Fruit fly (Drosophila melanogaster) whole organism, embryonic: ENCODE data around the gene Cys.
A peak's percentile ranks its signal among the peaks of the same experiment; 100 is the strongest.

ENCODE experiments used
- Abd-B ChIP-seq: fragments of 200-800 bp; sonication (Bioruptor generic); optimal IDR thresholded peaks from 2 replicates; lab custom pipeline; 2018; ENCODE audit warnings: missing biosample characterization, mild to moderate bottlenecking, missing genetic modification characterization, moderate library complexity
- Aef1 ChIP-seq: fragments of 200-800 bp; sonication (Bioruptor generic); IDR thresholded peaks from 3 replicates; pipeline ENCODE4 v1.3.6; 2022; ENCODE audit warnings: missing biosample characterization, missing genetic modification characterization
- Bgb ChIP-seq: fragments of 200-800 bp; sonication (Bioruptor generic); IDR thresholded peaks from 2 replicates; pipeline ENCODE4 v1.3.6; 2022; ENCODE audit warnings: missing biosample characterization, missing genetic modification characterization; ENCODE audit not compliant: partially characterized antibody
- BtbVII ChIP-seq: fragments of 200-800 bp; sonication (Bioruptor generic); optimal IDR thresholded peaks from 3 replicates; lab custom pipeline; 2017; ENCODE audit warnings: missing biosample characterization, mild to moderate bottlenecking, missing genetic modification characterization
- C15 ChIP-seq: fragments of 200-800 bp; sonication (Bioruptor generic); IDR thresholded peaks from 3 replicates; pipeline ENCODE4 v1.3.6; 2022; ENCODE audit warnings: missing biosample characterization, missing genetic modification characterization
- CG10209 ChIP-seq: fragments of 200-800 bp; sonication (Bioruptor generic); optimal IDR thresholded peaks from 3 replicates; lab custom pipeline; 2017; ENCODE audit warnings: missing biosample characterization, mild to moderate bottlenecking, missing genetic modification characterization, missing genetic modification reagents
- CG10321 ChIP-seq: fragments of 200-800 bp; sonication (Bioruptor generic); IDR thresholded peaks from 2 replicates; pipeline ENCODE4 v1.3.6; 2022; ENCODE audit warnings: missing biosample characterization, missing genetic modification characterization
- CG12071 ChIP-seq: fragments of 200-800 bp; sonication (Bioruptor generic); optimal IDR thresholded peaks from 3 replicates; lab custom pipeline; 2018; ENCODE audit warnings: missing biosample characterization, mild to moderate bottlenecking, missing genetic modification characterization
- CG12744 ChIP-seq: fragments of 200-800 bp; sonication (Bioruptor generic); optimal IDR thresholded peaks from 2 replicates; lab custom pipeline; 2016; ENCODE audit warnings: missing biosample characterization, missing genetic modification characterization
- CG13296 ChIP-seq: fragments of 200-800 bp; sonication (Bioruptor generic); optimal IDR thresholded peaks from 3 replicates; lab custom pipeline; 2018; ENCODE audit warnings: missing biosample characterization, mild to moderate bottlenecking, missing genetic modification characterization
- CG13424 ChIP-seq: fragments of 200-800 bp; sonication (Bioruptor generic); optimal IDR thresholded peaks from 2 replicates; lab custom pipeline; 2019; ENCODE audit warnings: missing biosample characterization, mild to moderate bottlenecking, missing genetic modification characterization, moderate library complexity
- CG14860 ChIP-seq: fragments of 200-800 bp; sonication (Bioruptor generic); IDR thresholded peaks from 3 replicates; pipeline ENCODE4 v1.3.6; 2022; ENCODE audit warnings: missing biosample characterization, missing genetic modification characterization; ENCODE audit not compliant: partially characterized antibody
- CG17612 ChIP-seq: fragments of 200-800 bp; sonication (Bioruptor generic); IDR thresholded peaks from 2 replicates; pipeline ENCODE4 v1.3.6; 2022; ENCODE audit warnings: missing biosample characterization, missing genetic modification characterization
- CG18599 ChIP-seq: fragments of 200-800 bp; sonication (Bioruptor generic); optimal IDR thresholded peaks from 3 replicates; lab custom pipeline; 2017; ENCODE audit warnings: missing biosample characterization, missing genetic modification characterization, mild to moderate bottlenecking, moderate library complexity, missing genetic modification reagents
- CG2875 ChIP-seq: fragments of 200-800 bp; sonication (Bioruptor generic); optimal IDR thresholded peaks from 2 replicates; lab custom pipeline; 2017; ENCODE audit warnings: missing biosample characterization, mild to moderate bottlenecking, missing genetic modification characterization, missing genetic modification reagents
- CG31365 ChIP-seq: fragments of 200-800 bp; sonication (Bioruptor generic); optimal IDR thresholded peaks from 2 replicates; lab custom pipeline; 2018; ENCODE audit warnings: missing biosample characterization, mild to moderate bottlenecking, missing genetic modification characterization
- CG31388 ChIP-seq: fragments of 200-800 bp; sonication (Bioruptor generic); optimal IDR thresholded peaks from 2 replicates; lab custom pipeline; 2016; ENCODE audit warnings: missing biosample characterization, missing genetic modification characterization
- CG34376 ChIP-seq: fragments of 200-800 bp; sonication (Bioruptor generic); optimal IDR thresholded peaks from 2 replicates; lab custom pipeline; 2018; ENCODE audit warnings: missing biosample characterization, mild to moderate bottlenecking, missing genetic modification characterization
- CG6813 ChIP-seq: fragments of 200-800 bp; sonication (Bioruptor generic); optimal IDR thresholded peaks from 2 replicates; lab custom pipeline; 2017; ENCODE audit warnings: missing biosample characterization, missing genetic modification characterization, mild to moderate bottlenecking, moderate library complexity, missing genetic modification reagents
- CG7987 ChIP-seq: fragments of 200-800 bp; sonication (Bioruptor generic); optimal IDR thresholded peaks from 2 replicates; lab custom pipeline; 2018; ENCODE audit warnings: missing biosample characterization, mild to moderate bottlenecking, missing genetic modification characterization, moderate library complexity
- CG8089 ChIP-seq: fragments of 200-800 bp; sonication (Bioruptor generic); optimal IDR thresholded peaks from 3 replicates; lab custom pipeline; 2016; ENCODE audit warnings: missing biosample characterization, missing genetic modification characterization
- CG9215 ChIP-seq: fragments of 200-800 bp; sonication (Bioruptor generic); IDR thresholded peaks from 2 replicates; pipeline ENCODE4 v1.3.6; 2022; ENCODE audit warnings: missing biosample characterization, missing genetic modification characterization
- D ChIP-seq, 2 experiments: fragments of 200-800 bp in 1 of 2; fragments of >200 bp in 1 of 2; sonication (Bioruptor generic) in 1 of 2; optimal IDR thresholded peaks; 2 replicates in 1 of 2; 3 replicates in 1 of 2; lab custom pipeline; 2017; ENCODE audit warnings: mild to moderate bottlenecking in 1 of 2, missing biosample characterization in 1 of 2, missing genetic modification characterization in 1 of 2, missing genetic modification reagents in 1 of 2
- Fer2 ChIP-seq: fragments of 200-800 bp; sonication (Bioruptor generic); optimal IDR thresholded peaks from 2 replicates; lab custom pipeline; 2018; ENCODE audit warnings: missing biosample characterization, mild to moderate bottlenecking, missing genetic modification characterization, moderate library complexity
- Hmx ChIP-seq: fragments of 200-800 bp; sonication (Bioruptor generic); optimal IDR thresholded peaks from 2 replicates; lab custom pipeline; 2016; ENCODE audit warnings: missing biosample characterization, missing genetic modification characterization
- Max ChIP-seq: fragments of 200-800 bp; sonication (Bioruptor generic); optimal IDR thresholded peaks from 2 replicates; lab custom pipeline; 2016; ENCODE audit warnings: missing biosample characterization, mild to moderate bottlenecking, missing genetic modification characterization
- NC2β ChIP-seq: fragments of 200-800 bp; sonication (Bioruptor generic); optimal IDR thresholded peaks from 2 replicates; lab custom pipeline; 2016; ENCODE audit warnings: missing biosample characterization, missing genetic modification characterization
- Nf-YB ChIP-seq: fragments of 200-800 bp; sonication (Bioruptor generic); optimal IDR thresholded peaks from 3 replicates; lab custom pipeline; 2019; ENCODE audit warnings: missing biosample characterization, mild to moderate bottlenecking, missing genetic modification characterization, moderate library complexity
- PHDP ChIP-seq: fragments of 200-800 bp; sonication (Bioruptor generic); optimal IDR thresholded peaks from 3 replicates; lab custom pipeline; 2018; ENCODE audit warnings: missing biosample characterization, mild to moderate bottlenecking, missing genetic modification characterization, moderate library complexity
- Ptx1 ChIP-seq: fragments of 200-800 bp; sonication (Bioruptor generic); IDR thresholded peaks from 2 replicates; pipeline ENCODE4 v1.3.6; 2022; ENCODE audit warnings: missing biosample characterization, missing genetic modification characterization
- Rx ChIP-seq: fragments of 200-800 bp; sonication (Bioruptor generic); IDR thresholded peaks from 2 replicates; pipeline ENCODE4 v1.3.6; 2022; ENCODE audit warnings: missing biosample characterization, missing genetic modification characterization
- corto ChIP-seq: fragments of 200-800 bp; sonication (Bioruptor generic); optimal IDR thresholded peaks from 2 replicates; lab custom pipeline; 2016; ENCODE audit warnings: missing biosample characterization, mild to moderate bottlenecking, missing genetic modification characterization, moderate library complexity
- crp ChIP-seq, 2 experiments: fragments of 200-800 bp; sonication (Bioruptor generic); optimal IDR thresholded peaks; 2 replicates in 1 of 2; 3 replicates in 1 of 2; lab custom pipeline; 2017; ENCODE audit warnings: missing biosample characterization in 2 of 2, missing genetic modification characterization in 2 of 2, mild to moderate bottlenecking in 1 of 2, moderate library complexity in 1 of 2
- ewg ChIP-seq: fragments of 200-800 bp; sonication (Bioruptor generic); optimal IDR thresholded peaks from 3 replicates; lab custom pipeline; 2017; ENCODE audit warnings: mild to moderate bottlenecking, missing biosample characterization, missing genetic modification reagents, missing genetic modification characterization
- fd102C ChIP-seq: fragments of 200-800 bp; sonication (Bioruptor generic); optimal IDR thresholded peaks from 2 replicates; lab custom pipeline; 2018; ENCODE audit warnings: missing biosample characterization, mild to moderate bottlenecking, missing genetic modification characterization, moderate library complexity
- grn ChIP-seq: fragments of 200-800 bp; sonication (Bioruptor generic); optimal IDR thresholded peaks from 3 replicates; lab custom pipeline; 2017; ENCODE audit warnings: missing biosample characterization, missing genetic modification characterization
- gro ChIP-seq: fragments of 200-800 bp; sonication (Bioruptor generic); optimal IDR thresholded peaks from 2 replicates; lab custom pipeline; 2016; ENCODE audit warnings: missing biosample characterization, missing genetic modification characterization
- nau ChIP-seq: fragments of 200-800 bp; sonication (Bioruptor generic); optimal IDR thresholded peaks from 3 replicates; lab custom pipeline; 2017; ENCODE audit warnings: missing biosample characterization, mild to moderate bottlenecking, missing genetic modification characterization, missing genetic modification reagents
- nom ChIP-seq: fragments of 200-800 bp; sonication (Bioruptor generic); optimal IDR thresholded peaks from 2 replicates; lab custom pipeline; 2017; ENCODE audit warnings: missing biosample characterization, missing genetic modification characterization, mild to moderate bottlenecking, moderate library complexity, missing genetic modification reagents
- p53 ChIP-seq: fragments of 200-800 bp; sonication (Bioruptor generic); optimal IDR thresholded peaks from 2 replicates; lab custom pipeline; 2016; ENCODE audit warnings: missing biosample characterization, missing genetic modification characterization
- pita ChIP-seq: fragments of 200-800 bp; sonication (Bioruptor generic); optimal IDR thresholded peaks from 2 replicates; lab custom pipeline; 2017; ENCODE audit warnings: missing biosample characterization, mild to moderate bottlenecking, missing genetic modification characterization
- psq ChIP-seq: fragments of 200-800 bp; sonication (Bioruptor generic); optimal IDR thresholded peaks from 2 replicates; lab custom pipeline; 2017; ENCODE audit warnings: missing biosample characterization, missing genetic modification characterization
- seq ChIP-seq: fragments of 200-800 bp; sonication (Bioruptor generic); IDR thresholded peaks from 2 replicates; pipeline ENCODE4 v1.3.6; 2022; ENCODE audit warnings: missing biosample characterization, missing genetic modification characterization
- so ChIP-seq: fragments of 200-800 bp; sonication (Bioruptor generic); IDR thresholded peaks from 3 replicates; pipeline ENCODE4 v1.3.6; 2022; ENCODE audit warnings: missing biosample characterization, missing genetic modification characterization
- toy ChIP-seq: fragments of 200-800 bp; sonication (Bioruptor generic); IDR thresholded peaks from 2 replicates; pipeline ENCODE4 v1.3.6; 2022; ENCODE audit warnings: missing biosample characterization, missing genetic modification characterization
- trh ChIP-seq: fragments of 200-800 bp; sonication (Bioruptor generic); optimal IDR thresholded peaks from 2 replicates; lab custom pipeline; 2016; ENCODE audit warnings: missing biosample characterization, missing genetic modification characterization
- tup ChIP-seq: fragments of 200-800 bp; sonication (Bioruptor generic); optimal IDR thresholded peaks from 2 replicates; lab custom pipeline; 2016; ENCODE audit warnings: missing biosample characterization, mild to moderate bottlenecking, missing genetic modification characterization, moderate library complexity
- unpg ChIP-seq: fragments of 200-800 bp; sonication (Bioruptor generic); optimal IDR thresholded peaks from 3 replicates; lab custom pipeline; 2018; ENCODE audit warnings: missing biosample characterization, mild to moderate bottlenecking, missing genetic modification characterization, moderate library complexity

Cys gene

DNA sequence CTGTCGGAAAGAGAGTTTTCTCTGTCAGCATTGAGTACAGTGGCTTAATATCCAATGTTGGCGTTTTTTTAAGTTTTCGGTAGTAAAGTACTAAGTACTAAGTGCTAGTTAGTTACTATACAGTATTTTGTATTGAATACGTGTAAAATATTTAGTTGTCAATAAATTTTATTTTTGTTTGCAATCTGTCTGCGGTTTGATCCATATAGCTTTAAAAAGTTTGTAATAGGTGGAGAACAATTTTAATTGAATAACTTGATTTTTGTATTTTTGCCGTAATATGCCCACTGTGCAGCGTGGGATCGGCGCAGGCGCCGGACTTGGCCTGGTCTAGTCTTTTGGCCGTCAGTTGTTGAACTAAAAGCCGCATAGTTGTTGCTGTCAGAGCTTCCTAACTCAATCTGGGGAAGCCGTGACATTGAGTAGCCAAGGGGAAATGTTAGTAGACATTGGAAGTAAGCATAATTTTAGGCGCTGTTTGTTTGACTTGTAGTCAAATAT lies 11.0 kb downstream of the Cys start (continued):
- TF ChIP-seq Ptx1 (GFP tag; lab: Robert Waterston, UW) (peak; percentile 88), grn (peak; percentile 38), CG17612 (GFP tag; lab: Robert Waterston, UW) (peak; percentile 63), D (optimal IDR thresholded peaks at IDR 0.05; lab: Kevin White, UChicago) (no peak), D (GFP tag; optimal IDR thresholded peaks at IDR 0.05; lab: Kevin White, UChicago) (peak; percentile 89), CG13296 (GFP tag; lab: Kevin White, UChicago) (peak; percentile 95), NC2β (GFP tag; lab: Kevin White, UChicago) (peak; percentile 83), Abd-B (peak; percentile 88), CG34376 (peak; percentile 93), p53 (GFP tag; lab: Kevin White, UChicago) (peak; percentile 67), Nf-YB (GFP tag; lab: Kevin White, UChicago) (peak; percentile 80), CG9215 (GFP tag; lab: Robert Waterston, UW) (peak; percentile 82), CG12071 (GFP tag; lab: Kevin White, UChicago) (peak; percentile 86), CG10209 (peak; percentile 92), CG2875 (GFP tag; lab: Kevin White, UChicago) (peak; percentile 88), CG31388 (peak; percentile 70), seq (GFP tag; lab: Robert Waterston, UW) (peak; percentile 89), C15 (GFP tag; lab: Robert Waterston, UW) (peak; percentile 63; the same call in 2 of the 3 replicates), CG6813 (GFP tag; lab: Kevin White, UChicago) (peak; percentile 86), Bgb (peak; percentile 9; the same call in 1 of the 2 replicates), crp (GFP tag; optimal IDR thresholded peaks at IDR 0.05; lab: Kevin White, UChicago) (peak in 1 of 2 experiments; percentile 51), Aef1 (GFP tag; lab: Robert Waterston, UW) (peak; percentile 82), so (GFP tag; lab: Robert Waterston, UW) (peak; percentile 87; the same call in 1 of the 3 replicates), pita (GFP tag; lab: Kevin White, UChicago) (no peak), CG7987 (GFP tag; lab: Kevin White, UChicago) (peak; percentile 75), nom (no peak), CG10321 (peak; percentile 47; the same call in 1 of the 2 replicates), gro (GFP tag; lab: Kevin White, UChicago) (peak; percentile 91), Rx (GFP tag; lab: Robert Waterston, UW) (peak; percentile 66), BtbVII (GFP tag; lab: Kevin White, UChicago) (peak; percentile 92), fd102C (GFP tag; lab: Kevin White, UChicago) (no peak), tup (GFP tag; lab: Kevin White, UChicago) (peak; percentile 77), Hmx (peak; percentile 80), CG18599 (GFP tag; lab: Kevin White, UChicago) (peak; percentile 97), trh (GFP tag; lab: Kevin White, UChicago) (peak; percentile 80), CG13424 (tag; lab: Kevin White, UChicago) (peak; percentile 95), nau (peak; percentile 93), CG12744 (GFP tag; lab: Kevin White, UChicago) (peak; percentile 88), unpg (GFP tag; lab: Kevin White, UChicago) (peak; percentile 93), ewg (peak; percentile 96), CG8089 (GFP tag; lab: Kevin White, UChicago) (peak; percentile 75), CG14860 (GFP tag; lab: Robert Waterston, UW) (no peak), Max (GFP tag; lab: Kevin White, UChicago) (peak; percentile 88), Fer2 (peak; percentile 87), CG31365 (tag; lab: Kevin White, UChicago) (peak; percentile 60), toy (GFP tag; lab: Robert Waterston, UW) (no peak), corto (no peak), PHDP (tag; lab: Kevin White, UChicago) (peak; percentile 95), psq (GFP tag; lab: Kevin White, UChicago) (peak; percentile 63)
